Worm (Caenorhabditis elegans) whole organism, L1 larva: ENCODE data around the gene srh-219.

Experiments
- F16B12.6 ChIP-seq: fragments of 150-350 bp; optimal IDR thresholded peaks from 2 replicates; lab custom pipeline; 2014; ENCODE audit warnings: missing biosample characterization, missing genetic modification characterization
- alr-1 ChIP-seq: fragments of 200-800 bp; sonication (Bioruptor generic); optimal IDR thresholded peaks from 2 replicates; lab custom pipeline; 2018; ENCODE audit warnings: borderline replicate concordance, mild to moderate bottlenecking, missing genetic modification characterization, missing compliant biosample characterization
- ces-1 ChIP-seq: fragments of 150-350 bp; optimal IDR thresholded peaks from 2 replicates; lab custom pipeline; 2014; ENCODE audit warnings: missing biosample characterization, missing genetic modification reagents, missing genetic modification characterization
- dsc-1 ChIP-seq: sonication (generic microtip); optimal IDR thresholded peaks from 2 replicates; lab custom pipeline; 2016; ENCODE audit warnings: mild to moderate bottlenecking, missing genetic modification characterization, missing compliant biosample characterization
- elt-2 ChIP-seq: sonication (generic microtip); optimal IDR thresholded peaks from 2 replicates; lab custom pipeline; 2016; ENCODE audit warnings: missing genetic modification characterization, mild to moderate bottlenecking, inconsistent platforms, missing compliant biosample characterization, missing genetic modification reagents
- jun-1 ChIP-seq: fragments of 150-350 bp; optimal IDR thresholded peaks from 2 replicates; lab custom pipeline; 2014; ENCODE audit warnings: missing biosample characterization, missing genetic modification reagents, missing genetic modification characterization
- nhr-28 ChIP-seq: fragments of 150-350 bp; optimal IDR thresholded peaks from 2 replicates; lab custom pipeline; 2014; ENCODE audit warnings: missing biosample characterization, missing genetic modification characterization
- unc-86 ChIP-seq: sonication (generic microtip); optimal IDR thresholded peaks from 2 replicates; lab custom pipeline; 2016; ENCODE audit warnings: missing genetic modification characterization, missing compliant biosample characterization

DNA sequence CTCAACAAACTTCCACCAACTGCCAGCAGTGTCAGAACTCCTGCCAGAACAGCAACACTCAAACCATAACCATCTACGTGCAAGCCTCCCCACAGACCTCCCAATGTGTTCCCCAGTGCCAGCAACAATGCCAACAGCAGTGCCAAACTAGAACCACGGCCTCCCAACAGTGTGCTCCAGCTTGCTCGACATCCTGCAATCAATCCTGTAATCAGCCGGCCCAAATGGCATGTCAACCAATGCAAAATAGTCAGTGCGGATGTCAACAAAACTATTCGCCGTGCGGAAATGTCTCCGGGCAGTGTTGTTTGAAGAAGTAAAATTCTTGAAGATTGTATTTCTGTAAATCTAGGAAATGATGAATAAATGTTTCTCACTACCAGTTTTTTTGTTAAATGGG lies 28.6 kb upstream of the srh-219 start:
- no peak for TF ChIP-seq jun-1 (tag; lab: Kevin White, UChicago)
- no peak for TF ChIP-seq nhr-28 (tag; lab: Kevin White, UChicago)
- TF ChIP-seq unc-86 (tag; lab: Kevin White, UChicago), result no peak
- TF ChIP-seq F16B12.6 (tag; lab: Kevin White, UChicago), result no peak
- no peak for TF ChIP-seq elt-2
- no peak for TF ChIP-seq alr-1 (tag; lab: Kevin White, UChicago)
- no peak for TF ChIP-seq dsc-1
- TF ChIP-seq ces-1 (GFP tag; lab: Kevin White, UChicago), result no peak
